Worm (Caenorhabditis elegans) whole organism, young adult: ENCODE results near the gene let-711.
A peak's percentile ranks its signal among the peaks of the same experiment; 100 is the strongest.

Experiments used
- B0035.1 ChIP-seq: sonication (generic microtip); optimal IDR thresholded peaks from 2 replicates; lab custom pipeline; 2016; ENCODE audit warnings: missing genetic modification characterization, mild to moderate bottlenecking, missing compliant biosample characterization, missing genotype, missing genetic modification reagents
- C17E4.6 ChIP-seq: fragments of 200-800 bp; sonication (Bioruptor generic); IDR thresholded peaks from 2 replicates; pipeline ENCODE4 v1.3.6; 2022; ENCODE audit warnings: missing genetic modification reagents, missing genetic modification characterization, missing compliant biosample characterization
- D2030.7 ChIP-seq: fragments of 200-800 bp; sonication (Bioruptor generic); IDR thresholded peaks from 2 replicates; pipeline ENCODE4 v1.3.6; 2022; ENCODE audit warnings: missing genetic modification reagents, missing genetic modification characterization, missing compliant biosample characterization
- F10E7.11 ChIP-seq: sonication (generic microtip); optimal IDR thresholded peaks from 2 replicates; lab custom pipeline; 2017; ENCODE audit warnings: mild to moderate bottlenecking, missing genetic modification characterization, moderate library complexity, missing compliant biosample characterization
- F33H1.4 ChIP-seq: fragments of 200-800 bp; sonication (Bioruptor generic); IDR thresholded peaks from 2 replicates; pipeline ENCODE4 v1.3.6; 2022; ENCODE audit warnings: missing genetic modification reagents, missing genetic modification characterization, missing compliant biosample characterization
- T26A5.8 ChIP-seq: sonication (generic microtip); optimal IDR thresholded peaks from 2 replicates; lab custom pipeline; 2016; ENCODE audit warnings: missing genetic modification characterization, missing compliant biosample characterization
- Y53F4B.3 ChIP-seq: fragments of 200-800 bp; sonication (Bioruptor generic); IDR thresholded peaks from 2 replicates; pipeline ENCODE4 v1.3.6; 2022; ENCODE audit warnings: missing genetic modification reagents, missing genetic modification characterization, missing compliant biosample characterization
- Y56A3A.18 ChIP-seq: fragments of 200-800 bp; sonication (Bioruptor generic); IDR thresholded peaks from 2 replicates; pipeline ENCODE4 v1.3.6; 2022; ENCODE audit warnings: missing genetic modification reagents, missing genetic modification characterization, missing compliant biosample characterization
- Y67H2A.10 ChIP-seq: fragments of 200-800 bp; sonication (Bioruptor generic); conservative IDR thresholded peaks from 2 replicates; pipeline ENCODE4 v1.3.6; 2022; ENCODE audit warnings: missing genetic modification reagents, missing genetic modification characterization, missing compliant biosample characterization
- Y95B8A.8 ChIP-seq: fragments of 200-800 bp; sonication (Bioruptor generic); IDR thresholded peaks from 2 replicates; pipeline ENCODE4 v1.3.6; 2022; ENCODE audit warnings: missing genetic modification reagents, missing genetic modification characterization, missing compliant biosample characterization
- ZK185.1 ChIP-seq: sonication (generic microtip); optimal IDR thresholded peaks from 2 replicates; lab custom pipeline; 2016; ENCODE audit warnings: mild to moderate bottlenecking, missing genetic modification characterization, missing compliant biosample characterization; ENCODE audit not compliant: poor library complexity, severe bottlenecking
- akir-1 ChIP-seq: fragments of 200-800 bp; sonication (Bioruptor generic); optimal IDR thresholded peaks from 2 replicates; lab custom pipeline; 2018; ENCODE audit warnings: mild to moderate bottlenecking, missing genetic modification characterization, moderate library complexity, missing compliant biosample characterization
- aptf-2 ChIP-seq: fragments of 200-800 bp; sonication (Bioruptor generic); conservative IDR thresholded peaks from 2 replicates; pipeline ENCODE4 v1.3.6; 2022; ENCODE audit warnings: missing genetic modification reagents, missing genetic modification characterization, missing compliant biosample characterization
- athp-1 ChIP-seq: sonication (generic microtip); optimal IDR thresholded peaks from 2 replicates; lab custom pipeline; 2017; ENCODE audit warnings: mild to moderate bottlenecking, missing genetic modification characterization, missing compliant biosample characterization
- attf-5 ChIP-seq: fragments of 200-800 bp; sonication (Bioruptor generic); optimal IDR thresholded peaks from 2 replicates; lab custom pipeline; 2018; ENCODE audit warnings: mild to moderate bottlenecking, missing genetic modification characterization, missing compliant biosample characterization
- attf-6 ChIP-seq: fragments of 200-800 bp; sonication (Bioruptor generic); IDR thresholded peaks from 2 replicates; pipeline ENCODE4 v1.3.6; 2022; ENCODE audit warnings: missing genetic modification reagents, missing genetic modification characterization, missing compliant biosample characterization
- ceh-100 ChIP-seq: fragments of 200-800 bp; sonication (Bioruptor generic); IDR thresholded peaks from 2 replicates; pipeline ENCODE4 v1.3.6; 2022; ENCODE audit warnings: missing genetic modification reagents, missing genetic modification characterization, missing compliant biosample characterization
- ceh-27 ChIP-seq: fragments of 200-800 bp; sonication (Bioruptor generic); optimal IDR thresholded peaks from 2 replicates; lab custom pipeline; 2018; ENCODE audit warnings: mild to moderate bottlenecking, missing genetic modification characterization, moderate library complexity, missing compliant biosample characterization
- ceh-79 ChIP-seq: sonication (generic microtip); optimal IDR thresholded peaks from 2 replicates; lab custom pipeline; 2017; ENCODE audit warnings: mild to moderate bottlenecking, missing genetic modification characterization, missing compliant biosample characterization
- ceh-91 ChIP-seq: fragments of 200-800 bp; sonication (Bioruptor generic); IDR thresholded peaks from 2 replicates; pipeline ENCODE4 v1.3.6; 2022; ENCODE audit warnings: missing genetic modification reagents, missing genetic modification characterization, missing compliant biosample characterization
- die-1 ChIP-seq: sonication (generic microtip); optimal IDR thresholded peaks from 2 replicates; lab custom pipeline; 2016; ENCODE audit warnings: missing genotype, mild to moderate bottlenecking, missing genetic modification characterization, missing compliant biosample characterization
- dox-1 ChIP-seq: fragments of 200-800 bp; sonication (Bioruptor generic); IDR thresholded peaks from 2 replicates; pipeline ENCODE4 v1.3.6; 2022; ENCODE audit warnings: missing genetic modification reagents, missing genetic modification characterization, missing compliant biosample characterization
- dpl-1 ChIP-seq: fragments of 150-350 bp; optimal IDR thresholded peaks from 2 replicates; lab custom pipeline; 2014; ENCODE audit warnings: missing biosample characterization, missing genetic modification reagents, missing genetic modification characterization
- efl-1 ChIP-seq: fragments of 150-350 bp; optimal IDR thresholded peaks from 2 replicates; lab custom pipeline; 2014; ENCODE audit warnings: missing biosample characterization, missing genetic modification reagents, missing genetic modification characterization
- egl-18 ChIP-seq: fragments of 200-800 bp; sonication (Bioruptor generic); IDR thresholded peaks from 2 replicates; pipeline ENCODE4 v1.3.6; 2022; ENCODE audit warnings: missing genetic modification reagents, missing genetic modification characterization, missing compliant biosample characterization
- ekl-4 ChIP-seq: fragments of 200-800 bp; sonication (Bioruptor generic); IDR thresholded peaks from 2 replicates; pipeline ENCODE4 v1.3.6; 2022; ENCODE audit warnings: missing genetic modification reagents, missing genetic modification characterization, missing compliant biosample characterization
- ets-4 ChIP-seq: fragments of 200-800 bp; sonication (Bioruptor generic); optimal IDR thresholded peaks from 2 replicates; lab custom pipeline; 2018; ENCODE audit warnings: mild to moderate bottlenecking, missing genetic modification characterization, missing compliant biosample characterization
- him-1 ChIP-seq: sonication (generic microtip); optimal IDR thresholded peaks from 2 replicates; lab custom pipeline; 2016; ENCODE audit warnings: missing genotype, missing genetic modification reagents, missing genetic modification characterization, missing compliant biosample characterization
- hlh-26 ChIP-seq: fragments of 200-800 bp; sonication (Bioruptor generic); conservative IDR thresholded peaks from 2 replicates; pipeline ENCODE4 v1.3.6; 2022; ENCODE audit warnings: missing genetic modification reagents, missing genetic modification characterization, missing compliant biosample characterization
- hmg-1.2 ChIP-seq: fragments of 200-800 bp; sonication (Bioruptor generic); IDR thresholded peaks from 2 replicates; pipeline ENCODE4 v1.3.6; 2022; ENCODE audit warnings: missing genetic modification reagents, missing genetic modification characterization, missing compliant biosample characterization
- hrde-1 ChIP-seq: sonication (generic microtip); optimal IDR thresholded peaks from 2 replicates; lab custom pipeline; 2016; ENCODE audit warnings: missing genetic modification characterization, mild to moderate bottlenecking, missing compliant biosample characterization, moderate library complexity, missing genotype, missing genetic modification reagents, borderline replicate concordance
- let-607 ChIP-seq, 2 experiments: fragments of 200-800 bp in 1 of 2; sonication (Bioruptor generic) in 1 of 2; sonication (generic microtip) in 1 of 2; optimal IDR thresholded peaks; 2 replicates each; lab custom pipeline; 2016 to 2018; ENCODE audit warnings: mild to moderate bottlenecking in 2 of 2, missing compliant biosample characterization in 2 of 2, missing genetic modification characterization in 2 of 2, moderate library complexity in 2 of 2, missing genotype in 1 of 2
- lsl-1 ChIP-seq: fragments of 200-800 bp; sonication (Bioruptor generic); optimal IDR thresholded peaks from 2 replicates; lab custom pipeline; 2018; ENCODE audit warnings: mild to moderate bottlenecking, missing genetic modification characterization, moderate library complexity, missing compliant biosample characterization
- madf-6 ChIP-seq: fragments of 200-800 bp; sonication (Bioruptor generic); IDR thresholded peaks from 2 replicates; pipeline ENCODE4 v1.3.6; 2022; ENCODE audit warnings: missing genetic modification reagents, missing genetic modification characterization, missing compliant biosample characterization
- madf-8 ChIP-seq: fragments of 200-800 bp; sonication (Bioruptor generic); conservative IDR thresholded peaks from 2 replicates; pipeline ENCODE4 v1.3.6; 2022; ENCODE audit warnings: missing genetic modification reagents, missing genetic modification characterization, missing compliant biosample characterization
- mcd-1 ChIP-seq: fragments of 200-800 bp; sonication (Bioruptor generic); IDR thresholded peaks from 2 replicates; pipeline ENCODE4 v1.3.6; 2022; ENCODE audit warnings: missing genetic modification reagents, missing genetic modification characterization, missing compliant biosample characterization
- mxl-1 ChIP-seq: sonication (generic microtip); optimal IDR thresholded peaks from 2 replicates; lab custom pipeline; 2016; ENCODE audit warnings: missing genetic modification characterization, missing compliant biosample characterization
- nfya-2 ChIP-seq: fragments of 200-800 bp; sonication (Bioruptor generic); IDR thresholded peaks from 2 replicates; pipeline ENCODE4 v1.3.6; 2022; ENCODE audit warnings: missing genetic modification reagents, missing genetic modification characterization, missing compliant biosample characterization
- nfyb-1 ChIP-seq: fragments of 200-800 bp; sonication (Bioruptor generic); IDR thresholded peaks from 2 replicates; pipeline ENCODE4 v1.3.6; 2022; ENCODE audit warnings: missing genetic modification reagents, missing genetic modification characterization, missing compliant biosample characterization
- nhr-179 ChIP-seq: sonication (generic microtip); optimal IDR thresholded peaks from 2 replicates; lab custom pipeline; 2016; ENCODE audit warnings: mild to moderate bottlenecking, missing genetic modification characterization, missing compliant biosample characterization
- rcor-1 ChIP-seq: fragments of 200-800 bp; sonication (Bioruptor generic); IDR thresholded peaks from 2 replicates; pipeline ENCODE4 v1.3.6; 2022; ENCODE audit warnings: missing genetic modification reagents, missing genetic modification characterization, missing compliant biosample characterization
- rec-8 ChIP-seq, 2 experiments: sonication (generic microtip); optimal IDR thresholded peaks; 2 replicates each; lab custom pipeline; 2016; ENCODE audit warnings: mild to moderate bottlenecking in 2 of 2, missing genetic modification characterization in 2 of 2, missing genetic modification reagents in 2 of 2, missing genotype in 2 of 2, missing biosample characterization in 1 of 2, missing compliant biosample characterization in 1 of 2, moderate library complexity in 1 of 2
- zfh-2 ChIP-seq: fragments of 200-800 bp; sonication (Bioruptor generic); conservative IDR thresholded peaks from 2 replicates; pipeline ENCODE4 v1.3.6; 2022; ENCODE audit warnings: missing genetic modification reagents, missing genetic modification characterization, missing compliant biosample characterization
- ztf-3 ChIP-seq: fragments of 200-800 bp; sonication (Bioruptor generic); optimal IDR thresholded peaks from 2 replicates; lab custom pipeline; 2018; ENCODE audit warnings: mild to moderate bottlenecking, missing genetic modification characterization, missing compliant biosample characterization

Gene let-711

ce11 chrIII:6968655-6969054 is 22.1 kb downstream of the let-711 start:
- peak; percentile 71 for TF ChIP-seq madf-6 (GFP tag; lab: Robert Waterston, UW)
- TF ChIP-seq hlh-26 (GFP tag; lab: Robert Waterston, UW): no peak
- peak; percentile 55 for TF ChIP-seq efl-1
- 0 out of 2 replicates have a peak, but pooled peaks have one; percentile 6 for TF ChIP-seq madf-8 (GFP tag; lab: Robert Waterston, UW)

- TF ChIP-seq B0035.1 (tag; lab: Kevin White, UChicago) (no peak), efl-1 (no peak), ceh-91 (no peak), Y95B8A.8 (GFP tag; lab: Robert Waterston, UW) (no peak), ztf-3 (GFP tag; lab: Kevin White, UChicago) (no peak), egl-18 (GFP tag; lab: Robert Waterston, UW) (no peak), ZK185.1 (tag; lab: Kevin White, UChicago) (no peak), rec-8 (tag; optimal IDR thresholded peaks at IDR 0.05; lab: Kevin White, UChicago) (no peak), mxl-1 (no peak), attf-5 (GFP tag; lab: Kevin White, UChicago) (no peak), ets-4 (GFP tag; lab: Kevin White, UChicago) (no peak), T26A5.8 (tag; lab: Kevin White, UChicago) (no peak), zfh-2 (GFP tag; lab: Robert Waterston, UW) (no peak), aptf-2 (no peak), ceh-27 (no peak), him-1 (no peak)
- TF ChIP-seq, all 124 proteins: peak for 0
These were observed 22.6 kb downstream of the let-711 start, which contains the start of gene F31E3.12 for ce11 chrIII:6969090-6969489. TSS of gene F31E3.12 (plus strand) at chrIII:6969390.

ce11 chrIII:6969781-6970342 is 23.3 kb downstream of the let-711 start:
- TF ChIP-seq attf-5 (GFP tag; lab: Kevin White, UChicago) (no peak), nfyb-1 (GFP tag; lab: Robert Waterston, UW) (0 out of 2 replicates have a peak, but pooled peaks have one; percentile 62), die-1 (tag; lab: Kevin White, UChicago) (peak; percentile 26), dpl-1 (GFP tag; lab: Kevin White, UChicago) (peak; percentile 2), ceh-79 (peak; percentile 32), ekl-4 (peak; percentile 85), D2030.7 (peak; percentile 67), ceh-27 (no peak), F33H1.4 (GFP tag; lab: Robert Waterston, UW) (peak; percentile 66), athp-1 (tag; lab: Kevin White, UChicago) (peak; percentile 58), dox-1 (peak; percentile 52), mcd-1 (GFP tag; lab: Robert Waterston, UW) (peak; percentile 43; the same call in 1 of the 2 replicates), hmg-1.2 (GFP tag; lab: Robert Waterston, UW) (peak; percentile 51), Y67H2A.10 (GFP tag; lab: Robert Waterston, UW) (no peak), hrde-1 (tag; lab: Kevin White, UChicago) (peak; percentile 92), Y56A3A.18 (peak; percentile 87), rcor-1 (GFP tag; lab: Robert Waterston, UW) (peak; percentile 89), ceh-100 (GFP tag; lab: Robert Waterston, UW) (peak; percentile 12; the same call in 1 of the 2 replicates), madf-6 (GFP tag; lab: Robert Waterston, UW) (peak; percentile 81), akir-1 (GFP tag; lab: Kevin White, UChicago) (no peak), F10E7.11 (no peak), Y53F4B.3 (GFP tag; lab: Robert Waterston, UW) (0 out of 2 replicates have a peak, but pooled peaks have one; percentile 18), attf-6 (GFP tag; lab: Robert Waterston, UW) (peak; percentile 84), C17E4.6 (GFP tag; lab: Robert Waterston, UW) (no peak; the same call in 1 of the 2 replicates), let-607 (tag; optimal IDR thresholded peaks at IDR 0.05; lab: Kevin White, UChicago) (no peak), nhr-179 (tag; lab: Kevin White, UChicago) (no peak), lsl-1 (GFP tag; lab: Kevin White, UChicago) (peak; percentile 74), nfya-2 (GFP tag; lab: Robert Waterston, UW) (peak; percentile 78; the same call in 1 of the 2 replicates)
